Worm (Caenorhabditis elegans) whole organism, L2 larva: ENCODE measurements around the gene cutl-26.

ENCODE experiments used
- C34F6.9 ChIP-seq: fragments of 150-350 bp; optimal IDR thresholded peaks from 2 replicates; lab custom pipeline; 2014; ENCODE audit warnings: missing biosample characterization, missing genetic modification characterization
- F13H6.1 ChIP-seq: sonication (generic microtip); optimal IDR thresholded peaks from 2 replicates; lab custom pipeline; 2016; ENCODE audit warnings: missing genetic modification characterization, missing compliant biosample characterization
- R02D3.7 ChIP-seq: fragments of 150-350 bp; optimal IDR thresholded peaks from 2 replicates; lab custom pipeline; 2014; ENCODE audit warnings: missing biosample characterization, missing genetic modification characterization
- Y55F3AM.14 ChIP-seq: fragments of 200-800 bp; sonication (Bioruptor generic); optimal IDR thresholded peaks from 2 replicates; lab custom pipeline; 2018; ENCODE audit warnings: mild to moderate bottlenecking, missing genetic modification characterization, missing compliant biosample characterization
- alr-1 ChIP-seq: fragments of 150-350 bp; optimal IDR thresholded peaks from 2 replicates; lab custom pipeline; 2014; ENCODE audit warnings: missing biosample characterization, missing genetic modification characterization
- aly-2 ChIP-seq: fragments of 150-350 bp; optimal IDR thresholded peaks from 2 replicates; lab custom pipeline; 2014; ENCODE audit warnings: missing biosample characterization, missing genetic modification characterization
- ceh-16 ChIP-seq: fragments of 150-350 bp; optimal IDR thresholded peaks from 2 replicates; lab custom pipeline; 2014; ENCODE audit warnings: missing biosample characterization, missing genetic modification characterization
- dmd-4 ChIP-seq: sonication (generic microtip); optimal IDR thresholded peaks from 2 replicates; lab custom pipeline; 2017; ENCODE audit warnings: missing biosample characterization, missing genetic modification characterization
- egl-27 ChIP-seq: sonication (generic microtip); optimal IDR thresholded peaks from 3 replicates; lab custom pipeline; 2017; ENCODE audit warnings: missing biosample characterization, missing genetic modification reagents, missing genetic modification characterization
- elt-1 ChIP-seq: fragments of 150-350 bp; optimal IDR thresholded peaks from 2 replicates; lab custom pipeline; 2014; ENCODE audit warnings: missing biosample characterization, missing genetic modification characterization
- elt-3 ChIP-seq: sonication (generic microtip); optimal IDR thresholded peaks from 2 replicates; lab custom pipeline; 2017; ENCODE audit warnings: missing biosample characterization, missing genetic modification characterization
- fos-1 ChIP-seq: fragments of 150-350 bp; optimal IDR thresholded peaks from 2 replicates; lab custom pipeline; 2014; ENCODE audit warnings: missing biosample characterization, missing genetic modification characterization
- gmeb-1 ChIP-seq: fragments of 150-350 bp; optimal IDR thresholded peaks from 2 replicates; lab custom pipeline; 2014; ENCODE audit warnings: missing biosample characterization, missing genetic modification characterization
- lin-11 ChIP-seq: fragments of 150-350 bp; sonication (generic microtip); optimal IDR thresholded peaks from 2 replicates; lab custom pipeline; 2014; ENCODE audit warnings: missing biosample characterization, missing genetic modification characterization, inconsistent platforms, mixed read lengths
- lin-13 ChIP-seq: fragments of 150-350 bp; optimal IDR thresholded peaks from 2 replicates; lab custom pipeline; 2014; ENCODE audit warnings: missing biosample characterization, missing genetic modification reagents, missing genetic modification characterization
- lin-39 ChIP-seq: fragments of 150-350 bp; optimal IDR thresholded peaks from 2 replicates; lab custom pipeline; 2014; ENCODE audit warnings: missing biosample characterization, missing genetic modification reagents, missing genetic modification characterization
- lsy-2 ChIP-seq, 2 experiments: fragments of 150-350 bp in 1 of 2; sonication (generic microtip) in 1 of 2; optimal IDR thresholded peaks; 2 replicates each; lab custom pipeline; 2014 to 2017; ENCODE audit warnings: missing biosample characterization in 2 of 2, missing genetic modification characterization in 2 of 2
- mab-5 ChIP-seq: fragments of 150-350 bp; optimal IDR thresholded peaks from 2 replicates; lab custom pipeline; 2014; ENCODE audit warnings: missing biosample characterization, missing genetic modification characterization
- mdl-1 ChIP-seq, 2 experiments: fragments of 150-350 bp in 1 of 2; sonication (generic microtip) in 1 of 2; optimal IDR thresholded peaks; 2 replicates each; lab custom pipeline; 2017; ENCODE audit warnings: missing biosample characterization in 2 of 2, missing genetic modification characterization in 2 of 2
- nhr-11 ChIP-seq: fragments of 150-350 bp; optimal IDR thresholded peaks from 2 replicates; lab custom pipeline; 2014; ENCODE audit warnings: missing biosample characterization, missing genetic modification characterization
- nhr-12 ChIP-seq: fragments of 150-350 bp; optimal IDR thresholded peaks from 2 replicates; lab custom pipeline; 2014; ENCODE audit warnings: missing biosample characterization, missing genetic modification characterization
- nhr-129 ChIP-seq: fragments of 150-350 bp; optimal IDR thresholded peaks from 2 replicates; lab custom pipeline; 2014; ENCODE audit warnings: missing biosample characterization, missing genetic modification characterization
- nhr-21 ChIP-seq: fragments of 150-350 bp; optimal IDR thresholded peaks from 2 replicates; lab custom pipeline; 2014; ENCODE audit warnings: missing biosample characterization, missing genetic modification characterization
- nhr-23 ChIP-seq: fragments of 150-350 bp; optimal IDR thresholded peaks from 2 replicates; lab custom pipeline; 2014; ENCODE audit warnings: missing biosample characterization, missing genetic modification reagents, missing genetic modification characterization
- nhr-237 ChIP-seq: fragments of 150-350 bp; optimal IDR thresholded peaks from 2 replicates; lab custom pipeline; 2014; ENCODE audit warnings: missing biosample characterization, missing genetic modification characterization
- nhr-25 ChIP-seq: fragments of 150-350 bp; sonication (generic microtip); optimal IDR thresholded peaks from 3 replicates; lab custom pipeline; 2014; ENCODE audit warnings: missing biosample characterization, missing genetic modification characterization
- nhr-6 ChIP-seq: fragments of 150-350 bp; optimal IDR thresholded peaks from 2 replicates; lab custom pipeline; 2014; ENCODE audit warnings: missing biosample characterization, missing genetic modification characterization
- nhr-77 ChIP-seq: fragments of 150-350 bp; optimal IDR thresholded peaks from 2 replicates; lab custom pipeline; 2014; ENCODE audit warnings: missing biosample characterization, missing genetic modification characterization
- peb-1 ChIP-seq: fragments of 150-350 bp; optimal IDR thresholded peaks from 2 replicates; lab custom pipeline; 2014; ENCODE audit warnings: missing biosample characterization, missing genetic modification characterization
- sem-4 ChIP-seq: fragments of 150-350 bp; optimal IDR thresholded peaks from 2 replicates; lab custom pipeline; 2014; ENCODE audit warnings: missing biosample characterization, missing genetic modification reagents, missing genetic modification characterization
- sma-9 ChIP-seq, 2 experiments: fragments of 150-350 bp in 1 of 2; sonication (generic microtip) in 1 of 2; optimal IDR thresholded peaks; 2 replicates each; lab custom pipeline; 2014 to 2016; ENCODE audit warnings: missing genetic modification characterization in 2 of 2, mild to moderate bottlenecking in 1 of 2, missing biosample characterization in 1 of 2, missing compliant biosample characterization in 1 of 2, missing genetic modification reagents in 1 of 2, moderate library complexity in 1 of 2
- snpc-4 ChIP-seq: fragments of 150-350 bp; optimal IDR thresholded peaks from 2 replicates; lab custom pipeline; 2014; ENCODE audit warnings: missing biosample characterization, missing genetic modification characterization
- unc-39 ChIP-seq: fragments of 150-350 bp; optimal IDR thresholded peaks from 2 replicates; lab custom pipeline; 2014; ENCODE audit warnings: missing biosample characterization, missing genetic modification characterization
- unc-55 ChIP-seq: fragments of 150-350 bp; sonication (generic microtip); optimal IDR thresholded peaks from 3 replicates; lab custom pipeline; 2014; ENCODE audit warnings: missing biosample characterization, missing genetic modification reagents, missing genetic modification characterization
- unc-62 ChIP-seq: fragments of 150-350 bp; optimal IDR thresholded peaks from 2 replicates; lab custom pipeline; 2014; ENCODE audit warnings: missing biosample characterization, missing genetic modification reagents, missing genetic modification characterization
- zag-1 ChIP-seq: fragments of 150-350 bp; optimal IDR thresholded peaks from 2 replicates; lab custom pipeline; 2014; ENCODE audit warnings: missing biosample characterization, missing genetic modification characterization
- ztf-1 ChIP-seq: fragments of 200-800 bp; sonication (Bioruptor generic); conservative IDR thresholded peaks from 2 replicates; pipeline ENCODE4 v1.3.6; 2022; ENCODE audit warnings: missing genetic modification characterization, missing compliant biosample characterization
- ztf-4 ChIP-seq: fragments of 150-350 bp; optimal IDR thresholded peaks from 2 replicates; lab custom pipeline; 2014; ENCODE audit warnings: missing biosample characterization, missing genetic modification characterization

The cutl-26 gene

DNA sequence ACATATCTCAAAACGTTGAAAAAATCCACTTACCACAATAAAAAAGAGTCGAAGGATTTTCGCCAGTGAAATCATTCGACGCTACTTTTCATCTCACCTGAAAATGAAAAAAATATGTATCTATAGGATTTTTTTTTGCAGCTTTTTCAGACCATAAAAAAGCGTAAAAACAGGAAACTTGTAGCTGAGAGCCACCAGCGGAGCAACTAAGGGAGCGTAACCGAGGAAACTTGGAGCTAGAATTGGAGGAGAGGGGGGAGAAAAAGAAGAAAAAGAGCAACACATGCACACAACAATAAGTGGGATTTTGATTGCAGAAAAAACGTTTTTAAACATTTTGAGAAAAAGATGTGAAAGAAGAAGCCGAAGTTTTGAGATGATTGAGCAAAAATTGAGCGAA lies at the start of gene cutl-26:
Gene cutl-26 (minus strand): TSS at position 101 of the 400 bp plus-strand sequence.
- no peak for TF ChIP-seq R02D3.7 (tag; lab: Kevin White, UChicago)

DNA sequence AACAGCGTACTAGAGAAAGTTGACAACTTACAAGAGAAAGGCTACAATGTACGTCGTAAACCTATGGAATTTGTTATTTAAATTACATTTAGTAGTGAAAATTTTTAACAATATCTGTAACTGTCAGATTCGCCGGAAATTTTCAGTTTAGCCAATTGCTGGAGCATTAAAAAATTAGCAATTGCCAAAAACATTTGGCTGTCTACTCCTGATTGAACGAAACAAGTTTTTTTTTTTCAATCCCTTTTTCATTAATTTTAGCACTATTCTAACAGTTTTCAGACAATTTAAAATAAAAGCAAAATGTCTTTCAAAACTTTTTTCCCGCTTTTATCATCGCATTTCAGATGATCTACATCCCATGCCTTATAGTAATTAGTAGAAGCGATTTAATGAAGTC lies 49.4 kb upstream of the cutl-26 start:
- TF ChIP-seq sem-4 (no peak), gmeb-1 (tag; lab: Kevin White, UChicago) (no peak), ceh-16 (tag; lab: Kevin White, UChicago) (no peak), lin-13 (GFP tag; lab: Kevin White, UChicago) (no peak)

DNA sequence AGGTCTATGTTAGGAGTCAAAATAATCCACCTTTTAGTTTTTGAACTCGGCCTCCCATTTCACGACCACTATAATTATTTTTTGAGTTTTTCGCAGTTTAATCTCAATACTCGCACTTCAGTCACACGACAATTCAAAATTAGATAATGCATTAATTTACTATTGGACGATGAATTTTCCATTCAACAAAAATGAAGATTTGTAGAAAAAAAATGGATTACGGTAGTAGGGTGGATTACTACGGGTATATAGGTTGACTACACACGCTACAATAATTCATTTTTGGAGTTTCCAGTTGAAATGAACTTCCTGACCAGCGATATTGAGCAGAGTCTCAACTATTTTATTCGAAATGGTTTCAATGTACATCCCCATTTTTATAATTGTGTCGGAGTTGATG lies 48.9 kb upstream of the cutl-26 start, which contains the start of gene srt-23:
Gene srt-23 (plus strand): TSS at position 301 of the 400 bp plus-strand sequence.
- TF ChIP-seq lin-11 (tag; lab: Kevin White, UChicago) (no peak), peb-1 (no peak), nhr-11 (tag; lab: Kevin White, UChicago) (no peak), nhr-237 (tag; lab: Kevin White, UChicago) (no peak), nhr-77 (no peak), nhr-129 (tag; lab: Kevin White, UChicago) (no peak), snpc-4 (no peak), dmd-4 (tag; lab: Kevin White, UChicago) (no peak), nhr-6 (no peak), fos-1 (tag; lab: Kevin White, UChicago) (no peak), mab-5 (no peak), unc-55 (no peak), zag-1 (tag; lab: Kevin White, UChicago) (no peak), ztf-1 (GFP tag; lab: Robert Waterston, UW) (no peak), nhr-23 (tag; lab: Kevin White, UChicago) (no peak)

DNA sequence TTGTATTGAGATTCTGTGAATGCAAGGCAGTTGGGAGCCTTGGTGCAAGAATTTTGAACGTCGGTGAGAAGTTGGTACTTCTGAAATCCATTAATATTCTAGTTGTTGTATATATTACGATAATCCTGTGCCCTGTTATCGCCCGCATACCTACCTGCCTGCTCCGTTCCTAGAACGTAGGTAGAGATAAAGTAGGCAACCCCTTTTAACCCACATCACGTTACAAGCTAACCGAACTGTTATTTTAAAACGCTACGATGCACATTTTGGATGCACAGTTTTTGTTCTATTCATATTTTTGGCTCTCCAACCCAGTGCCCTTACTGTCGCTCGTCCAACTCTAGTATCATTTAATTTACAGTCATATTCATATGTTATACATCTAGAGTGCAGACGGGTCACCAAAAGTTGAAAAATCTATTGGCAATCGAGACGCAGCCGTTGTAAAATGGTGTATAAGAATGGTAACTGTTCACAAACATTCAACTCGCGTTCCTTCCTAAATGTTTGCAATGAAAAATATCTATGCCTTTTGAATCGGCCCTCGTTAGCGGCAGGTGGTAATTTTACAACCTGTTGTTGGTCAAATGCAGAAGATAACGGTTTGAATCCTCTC lies 46.9 kb upstream of the cutl-26 start:
- TF ChIP-seq unc-62 (GFP tag; lab: Kevin White, UChicago) (no peak), nhr-12 (tag; lab: Kevin White, UChicago) (no peak), nhr-11 (tag; lab: Kevin White, UChicago) (no peak), sma-9 (GFP tag; optimal IDR thresholded peaks at IDR 0.05; lab: Kevin White, UChicago) (no peak), sma-9 (tag; optimal IDR thresholded peaks at IDR 0.05; lab: Kevin White, UChicago) (no peak), egl-27 (tag; lab: Kevin White, UChicago) (no peak), peb-1 (no peak), nhr-77 (no peak), F13H6.1 (tag; lab: Kevin White, UChicago) (no peak), C34F6.9 (tag; lab: Kevin White, UChicago) (no peak), ztf-4 (tag; lab: Kevin White, UChicago) (no peak), lsy-2 (tag; optimal IDR thresholded peaks at IDR 0.05; lab: Kevin White, UChicago) (no peak), mdl-1 (tag; optimal IDR thresholded peaks at IDR 0.05; lab: Kevin White, UChicago) (no peak), Y55F3AM.14 (GFP tag; lab: Kevin White, UChicago) (no peak), lin-11 (tag; lab: Kevin White, UChicago) (no peak), elt-3 (tag; lab: Kevin White, UChicago) (no peak), lin-13 (GFP tag; lab: Kevin White, UChicago) (no peak), unc-55 (no peak), lin-39 (tag; lab: Kevin White, UChicago) (no peak), nhr-21 (no peak), unc-39 (tag; lab: Kevin White, UChicago) (no peak)

DNA sequence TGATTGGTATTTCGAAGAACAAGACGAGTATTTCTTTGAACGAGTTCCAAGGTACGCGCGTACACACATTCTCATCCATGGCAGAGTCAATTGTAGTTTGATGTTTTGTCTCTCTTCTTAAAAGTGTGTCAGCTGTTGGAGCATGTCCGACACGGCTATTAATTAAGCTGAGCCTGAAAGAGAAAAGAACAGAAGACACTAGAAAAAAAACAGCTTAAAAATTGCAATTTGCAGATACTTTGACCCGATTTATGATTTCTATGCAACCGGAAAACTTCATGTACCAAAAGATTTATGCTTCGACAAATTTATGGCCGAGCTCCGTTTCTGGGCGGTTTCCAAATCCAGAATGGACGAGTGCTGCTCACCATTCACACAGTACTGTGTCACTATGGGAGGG lies 42.0 kb upstream of the cutl-26 start:
- TF ChIP-seq nhr-129 (tag; lab: Kevin White, UChicago) (no peak), nhr-11 (tag; lab: Kevin White, UChicago) (no peak), lin-39 (tag; lab: Kevin White, UChicago) (no peak), nhr-237 (tag; lab: Kevin White, UChicago) (no peak), elt-1 (tag; lab: Kevin White, UChicago) (no peak), nhr-25 (no peak), mab-5 (no peak), aly-2 (tag; lab: Kevin White, UChicago) (no peak), ztf-1 (GFP tag; lab: Robert Waterston, UW) (no peak), fos-1 (tag; lab: Kevin White, UChicago) (no peak), C34F6.9 (tag; lab: Kevin White, UChicago) (no peak), alr-1 (tag; lab: Kevin White, UChicago) (no peak), sma-9 (GFP tag; optimal IDR thresholded peaks at IDR 0.05; lab: Kevin White, UChicago) (no peak), sma-9 (tag; optimal IDR thresholded peaks at IDR 0.05; lab: Kevin White, UChicago) (no peak)
